Fruit fly (Drosophila melanogaster) whole organism, embryonic: ENCODE results near the gene BomBc3.

Experiments used
- Ada2b ChIP-seq: fragments of 200-800 bp; sonication (Bioruptor generic); IDR thresholded peaks from 2 replicates; pipeline ENCODE4 v1.3.6; 2022; ENCODE audit warnings: missing biosample characterization, missing genetic modification characterization
- Bteb2 ChIP-seq: fragments of 200-800 bp; sonication (Bioruptor generic); optimal IDR thresholded peaks from 2 replicates; lab custom pipeline; 2016; ENCODE audit warnings: missing biosample characterization, missing genetic modification characterization
- CG10209 ChIP-seq: fragments of 200-800 bp; sonication (Bioruptor generic); optimal IDR thresholded peaks from 3 replicates; lab custom pipeline; 2017; ENCODE audit warnings: missing biosample characterization, mild to moderate bottlenecking, missing genetic modification characterization, missing genetic modification reagents
- CG14710 ChIP-seq: fragments of 200-800 bp; sonication (Bioruptor generic); optimal IDR thresholded peaks from 3 replicates; lab custom pipeline; 2019; ENCODE audit warnings: missing biosample characterization, mild to moderate bottlenecking, missing genetic modification characterization, moderate library complexity
- CG15514 ChIP-seq: fragments of 200-800 bp; sonication (Bioruptor generic); optimal IDR thresholded peaks from 3 replicates; lab custom pipeline; 2017; ENCODE audit warnings: missing biosample characterization, missing genetic modification characterization, mild to moderate bottlenecking, moderate library complexity, missing genetic modification reagents
- CG16779 ChIP-seq: fragments of 200-800 bp; sonication (Bioruptor generic); IDR thresholded peaks from 2 replicates; pipeline ENCODE4 v1.3.6; 2022; ENCODE audit warnings: missing biosample characterization, missing genetic modification characterization
- CG17186 ChIP-seq: fragments of 200-800 bp; sonication (Bioruptor generic); optimal IDR thresholded peaks from 3 replicates; lab custom pipeline; 2017; ENCODE audit warnings: missing biosample characterization, missing genetic modification reagents, missing genetic modification characterization
- CG18599 ChIP-seq: fragments of 200-800 bp; sonication (Bioruptor generic); optimal IDR thresholded peaks from 3 replicates; lab custom pipeline; 2017; ENCODE audit warnings: missing biosample characterization, missing genetic modification characterization, mild to moderate bottlenecking, moderate library complexity, missing genetic modification reagents
- CG18764 ChIP-seq: fragments of 200-800 bp; sonication (Bioruptor generic); optimal IDR thresholded peaks from 3 replicates; lab custom pipeline; 2016; ENCODE audit warnings: missing biosample characterization, missing genetic modification characterization
- CG2129 ChIP-seq: fragments of 200-800 bp; sonication (Bioruptor generic); IDR thresholded peaks from 2 replicates; pipeline ENCODE4 v1.3.6; 2022; ENCODE audit warnings: missing biosample characterization, missing genetic modification characterization; ENCODE audit not compliant: partially characterized antibody
- CG2199 ChIP-seq: fragments of 200-800 bp; sonication (Bioruptor generic); IDR thresholded peaks from 3 replicates; pipeline ENCODE4 v1.3.6; 2022; ENCODE audit warnings: missing biosample characterization, missing genetic modification characterization
- CG30020 ChIP-seq: fragments of 200-800 bp; optimal IDR thresholded peaks from 2 replicates; lab custom pipeline; 2019; ENCODE audit warnings: missing biosample characterization, mild to moderate bottlenecking, missing genetic modification characterization, moderate library complexity
- CG3163 ChIP-seq: fragments of 200-800 bp; sonication (Bioruptor generic); optimal IDR thresholded peaks from 3 replicates; lab custom pipeline; 2016; ENCODE audit warnings: missing biosample characterization, missing genetic modification characterization
- CG3281 ChIP-seq: fragments of 200-800 bp; sonication (Bioruptor generic); optimal IDR thresholded peaks from 3 replicates; lab custom pipeline; 2017; ENCODE audit warnings: missing biosample characterization, mild to moderate bottlenecking, missing genetic modification characterization
- CG33557 ChIP-seq: fragments of 200-800 bp; sonication (Bioruptor generic); optimal IDR thresholded peaks from 2 replicates; lab custom pipeline; 2019; ENCODE audit warnings: missing biosample characterization, mild to moderate bottlenecking, missing genetic modification characterization, moderate library complexity
- CG6683 ChIP-seq: fragments of 200-800 bp; sonication (Bioruptor generic); optimal IDR thresholded peaks from 2 replicates; lab custom pipeline; 2017; ENCODE audit warnings: missing biosample characterization, mild to moderate bottlenecking, missing genetic modification characterization, missing genetic modification reagents
- CG6765 ChIP-seq: fragments of 200-800 bp; sonication (Bioruptor generic); optimal IDR thresholded peaks from 3 replicates; lab custom pipeline; 2017; ENCODE audit warnings: missing biosample characterization, mild to moderate bottlenecking, missing genetic modification characterization
- CG6791 ChIP-seq: fragments of 200-800 bp; sonication (Bioruptor generic); IDR thresholded peaks from 3 replicates; pipeline ENCODE4 v1.3.6; 2022; ENCODE audit warnings: missing biosample characterization, missing genetic modification characterization; ENCODE audit not compliant: partially characterized antibody
- CG7786 ChIP-seq: fragments of 200-800 bp; sonication (Bioruptor generic); optimal IDR thresholded peaks from 2 replicates; lab custom pipeline; 2016; ENCODE audit warnings: missing biosample characterization, missing genetic modification characterization
- CG7928 ChIP-seq: fragments of 200-800 bp; sonication (Bioruptor generic); optimal IDR thresholded peaks from 2 replicates; lab custom pipeline; 2017; ENCODE audit warnings: missing biosample characterization, mild to moderate bottlenecking, missing genetic modification characterization
- ERR ChIP-seq: fragments of 200-800 bp; sonication (Bioruptor generic); optimal IDR thresholded peaks from 2 replicates; lab custom pipeline; 2016; ENCODE audit warnings: missing biosample characterization, missing genetic modification characterization
- Fer1 ChIP-seq: fragments of 200-800 bp; sonication (Bioruptor generic); optimal IDR thresholded peaks from 2 replicates; lab custom pipeline; 2017; ENCODE audit warnings: missing biosample characterization, mild to moderate bottlenecking, missing genetic modification characterization
- GATAe ChIP-seq: fragments of 200-800 bp; sonication (Bioruptor generic); conservative IDR thresholded peaks from 2 replicates; pipeline ENCODE4 v1.3.6; 2022; ENCODE audit warnings: missing biosample characterization, missing genetic modification characterization
- Hmr ChIP-seq: fragments of 200-800 bp; sonication (Bioruptor generic); optimal IDR thresholded peaks from 3 replicates; lab custom pipeline; 2017; ENCODE audit warnings: mild to moderate bottlenecking, missing biosample characterization, missing genetic modification reagents, missing genetic modification characterization
- Max ChIP-seq: fragments of 200-800 bp; sonication (Bioruptor generic); optimal IDR thresholded peaks from 2 replicates; lab custom pipeline; 2016; ENCODE audit warnings: missing biosample characterization, mild to moderate bottlenecking, missing genetic modification characterization
- Myb ChIP-seq: fragments of 200-800 bp; sonication (Bioruptor generic); optimal IDR thresholded peaks from 2 replicates; lab custom pipeline; 2016; ENCODE audit warnings: missing biosample characterization, missing genetic modification characterization
- PHDP ChIP-seq: fragments of 200-800 bp; sonication (Bioruptor generic); optimal IDR thresholded peaks from 3 replicates; lab custom pipeline; 2018; ENCODE audit warnings: missing biosample characterization, mild to moderate bottlenecking, missing genetic modification characterization, moderate library complexity
- Rfx ChIP-seq: fragments of 200-800 bp; sonication (Bioruptor generic); IDR thresholded peaks from 2 replicates; pipeline ENCODE4 v1.3.6; 2022; ENCODE audit warnings: missing biosample characterization, missing genetic modification characterization
- Six4 ChIP-seq: fragments of 200-800 bp; sonication (Bioruptor generic); optimal IDR thresholded peaks from 2 replicates; lab custom pipeline; 2016; ENCODE audit warnings: missing biosample characterization, missing genetic modification characterization
- Sox102F ChIP-seq: fragments of 200-800 bp; sonication (Bioruptor generic); optimal IDR thresholded peaks from 2 replicates; lab custom pipeline; 2018; ENCODE audit warnings: missing biosample characterization, mild to moderate bottlenecking, missing genetic modification characterization, moderate library complexity
- abd-A ChIP-seq: fragments of 200-800 bp; sonication (Bioruptor generic); optimal IDR thresholded peaks from 3 replicates; lab custom pipeline; 2019; ENCODE audit warnings: missing biosample characterization, mild to moderate bottlenecking, missing genetic modification characterization, moderate library complexity
- caup ChIP-seq: fragments of 200-800 bp; sonication (Bioruptor generic); optimal IDR thresholded peaks from 3 replicates; lab custom pipeline; 2017; ENCODE audit warnings: missing biosample characterization, mild to moderate bottlenecking, missing genetic modification characterization, moderate library complexity; ENCODE audit not compliant: severe bottlenecking
- chm ChIP-seq: fragments of 200-800 bp; sonication (Bioruptor generic); IDR thresholded peaks from 2 replicates; pipeline ENCODE4 v1.3.6; 2022; ENCODE audit warnings: missing biosample characterization, missing genetic modification characterization
- da ChIP-seq: fragments of 200-800 bp; sonication (Bioruptor generic); optimal IDR thresholded peaks from 2 replicates; lab custom pipeline; 2016; ENCODE audit warnings: missing biosample characterization, missing genetic modification characterization
- danr ChIP-seq: fragments of 200-800 bp; sonication (Bioruptor generic); IDR thresholded peaks from 2 replicates; pipeline ENCODE4 v1.3.6; 2022; ENCODE audit warnings: missing biosample characterization, missing genetic modification characterization
- dysf ChIP-seq: fragments of 200-800 bp; sonication (Bioruptor generic); IDR thresholded peaks from 3 replicates; pipeline ENCODE4 v1.3.6; 2022; ENCODE audit warnings: missing biosample characterization, missing genetic modification characterization
- ems ChIP-seq: fragments of 200-800 bp; sonication (Bioruptor generic); optimal IDR thresholded peaks from 3 replicates; lab custom pipeline; 2016; ENCODE audit warnings: missing biosample characterization, missing genetic modification characterization
- fd96Cb ChIP-seq: fragments of 200-800 bp; sonication (Bioruptor generic); optimal IDR thresholded peaks from 2 replicates; lab custom pipeline; 2018; ENCODE audit warnings: missing biosample characterization, mild to moderate bottlenecking, missing genetic modification characterization, moderate library complexity
- fu2 ChIP-seq: fragments of 200-800 bp; sonication (Bioruptor generic); optimal IDR thresholded peaks from 2 replicates; lab custom pipeline; 2016; ENCODE audit warnings: missing biosample characterization, missing genetic modification characterization
- h ChIP-seq: fragments of >200 bp; optimal IDR thresholded peaks from 2 replicates; lab custom pipeline; 2017
- lab ChIP-seq: fragments of 200-800 bp; sonication (Bioruptor generic); optimal IDR thresholded peaks from 3 replicates; lab custom pipeline; 2017; ENCODE audit warnings: missing biosample characterization, missing genetic modification characterization, mild to moderate bottlenecking, moderate library complexity, missing genetic modification reagents
- nerfin-2 ChIP-seq: fragments of 200-800 bp; sonication (Bioruptor generic); IDR thresholded peaks from 2 replicates; pipeline ENCODE4 v1.3.6; 2022; ENCODE audit warnings: missing biosample characterization, missing genetic modification characterization; ENCODE audit not compliant: partially characterized antibody
- otp ChIP-seq: fragments of 200-800 bp; sonication (Bioruptor generic); IDR thresholded peaks from 3 replicates; pipeline ENCODE4, ENCODE4 v1.3.6; 2022; ENCODE audit warnings: missing biosample characterization, missing genetic modification characterization
- pfk ChIP-seq: fragments of 200-800 bp; sonication (Bioruptor generic); optimal IDR thresholded peaks from 2 replicates; lab custom pipeline; 2018; ENCODE audit warnings: missing biosample characterization, mild to moderate bottlenecking, missing genetic modification characterization, moderate library complexity
- repo ChIP-seq: fragments of 200-800 bp; sonication (Bioruptor generic); optimal IDR thresholded peaks from 2 replicates; lab custom pipeline; 2016; ENCODE audit warnings: missing biosample characterization, missing genetic modification characterization
- salm ChIP-seq: fragments of 200-800 bp; sonication (Bioruptor generic); optimal IDR thresholded peaks from 2 replicates; lab custom pipeline; 2018; ENCODE audit warnings: missing biosample characterization, mild to moderate bottlenecking, missing genetic modification characterization
- sc ChIP-seq, 3 experiments: fragments of >200 bp in 2 of 3; fragments of 200-800 bp in 1 of 3; sonication (Bioruptor generic) in 1 of 3; optimal IDR thresholded peaks; 2 replicates in 2 of 3; 3 replicates in 1 of 3; lab custom pipeline; 2017; ENCODE audit warnings: mild to moderate bottlenecking in 1 of 3, missing biosample characterization in 1 of 3, missing genetic modification characterization in 1 of 3, missing genetic modification reagents in 1 of 3
- sens ChIP-seq: fragments of 200-800 bp; sonication (Bioruptor generic); peaks from one replicate; lab custom pipeline; 2016; ENCODE audit warnings: missing biosample characterization, missing genetic modification characterization
- sna ChIP-seq: fragments of 200-800 bp; sonication (Bioruptor generic); IDR thresholded peaks from 2 replicates; pipeline ENCODE4 v1.3.6; 2022; ENCODE audit warnings: missing biosample characterization, missing genetic modification characterization; ENCODE audit not compliant: partially characterized antibody
- so ChIP-seq: fragments of 200-800 bp; sonication (Bioruptor generic); IDR thresholded peaks from 3 replicates; pipeline ENCODE4 v1.3.6; 2022; ENCODE audit warnings: missing biosample characterization, missing genetic modification characterization
- stwl ChIP-seq: fragments of 200-800 bp; sonication (Bioruptor generic); optimal IDR thresholded peaks from 3 replicates; lab custom pipeline; 2018; ENCODE audit warnings: missing biosample characterization, mild to moderate bottlenecking, missing genetic modification characterization, moderate library complexity

BomBc3 gene

DNA sequence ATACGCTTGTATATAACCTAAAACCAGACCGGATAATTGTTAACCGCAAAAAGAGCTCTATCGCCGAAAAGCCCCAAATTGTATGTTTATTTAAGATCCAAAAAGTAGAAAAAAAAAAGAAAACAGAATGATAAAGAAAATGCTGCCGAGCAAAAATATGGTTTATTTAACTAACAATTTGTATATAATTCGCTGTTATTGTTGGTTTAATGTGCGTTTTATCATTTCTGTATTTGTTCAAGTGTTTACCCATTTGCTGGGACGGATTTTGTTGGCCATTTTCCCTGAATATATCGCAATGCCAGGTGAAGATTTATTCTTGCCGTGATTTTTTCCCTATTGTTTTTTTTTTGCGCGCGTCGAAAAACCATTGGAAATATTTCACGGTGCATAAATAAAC is 29.8 kb upstream of the BomBc3 start (continued):
- no peak for TF ChIP-seq Rfx (GFP tag; lab: Robert Waterston, UW)
- TF ChIP-seq CG7786 (GFP tag; lab: Kevin White, UChicago), result no peak
- TF ChIP-seq pfk (GFP tag; lab: Kevin White, UChicago), result no peak
- no peak for TF ChIP-seq CG14710
- TF ChIP-seq CG3163, result no peak
- TF ChIP-seq CG6765, result no peak
- TF ChIP-seq CG6791, result no peak
- no peak for TF ChIP-seq ERR (GFP tag; lab: Kevin White, UChicago)
- no peak for TF ChIP-seq CG17186 (GFP tag; lab: Kevin White, UChicago)
- TF ChIP-seq CG6683, result no peak
- TF ChIP-seq caup (GFP tag; lab: Kevin White, UChicago), result peak; percentile 68
- no peak for TF ChIP-seq stwl
- TF ChIP-seq CG33557, result no peak
- TF ChIP-seq Sox102F (GFP tag; lab: Kevin White, UChicago), result no peak
- no peak for TF ChIP-seq fu2
- peak; percentile 25 for TF ChIP-seq Hmr (GFP tag; lab: Kevin White, UChicago)
- TF ChIP-seq GATAe (GFP tag; lab: Robert Waterston, UW), result no peak
- no peak for TF ChIP-seq CG2199
- TF ChIP-seq danr, result no peak
- no peak for TF ChIP-seq da (GFP tag; lab: Kevin White, UChicago)
- no peak for TF ChIP-seq h (lab: Kevin White, UChicago)
- peak; percentile 21 for TF ChIP-seq PHDP (tag; lab: Kevin White, UChicago)
- no peak for TF ChIP-seq CG30020 (tag; lab: Kevin White, UChicago)
- TF ChIP-seq Bteb2 (GFP tag; lab: Kevin White, UChicago), result no peak
- TF ChIP-seq chm (GFP tag; lab: Robert Waterston, UW), result no peak
- no peak for TF ChIP-seq dysf (GFP tag; lab: Robert Waterston, UW)
- no peak for TF ChIP-seq CG7928
- no peak for TF ChIP-seq Ada2b (GFP tag; lab: Robert Waterston, UW)
- TF ChIP-seq CG16779 (GFP tag; lab: Robert Waterston, UW), result no peak
- peak; percentile 24 for TF ChIP-seq CG18599 (GFP tag; lab: Kevin White, UChicago)
- TF ChIP-seq abd-A (tag; lab: Kevin White, UChicago), result no peak
- no peak for TF ChIP-seq Max (GFP tag; lab: Kevin White, UChicago)
- no peak for TF ChIP-seq salm (tag; lab: Kevin White, UChicago)
- TF ChIP-seq CG3281 (GFP tag; lab: Kevin White, UChicago), result peak; percentile 56
- TF ChIP-seq fd96Cb, result no peak
- TF ChIP-seq nerfin-2, result no peak
- TF ChIP-seq CG2129 (GFP tag; lab: Robert Waterston, UW), result no peak
- no peak for TF ChIP-seq CG18764 (GFP tag; lab: Kevin White, UChicago)
- TF ChIP-seq so, result no peak
- TF ChIP-seq lab (GFP tag; lab: Kevin White, UChicago), result peak; percentile 42
- no peak for TF ChIP-seq ems
- TF ChIP-seq Fer1 (GFP tag; lab: Kevin White, UChicago), result peak; percentile 39
- no peak for TF ChIP-seq Six4 (GFP tag; lab: Kevin White, UChicago)
- TF ChIP-seq otp (GFP tag; lab: Robert Waterston, UW), result no peak
- TF ChIP-seq repo (GFP tag; lab: Kevin White, UChicago), result no peak
- no peak for TF ChIP-seq Myb (GFP tag; lab: Kevin White, UChicago)
- TF ChIP-seq sc (optimal IDR thresholded peaks at IDR 0.05; lab: Kevin White, UChicago), result no peak
- TF ChIP-seq sc (GFP tag; optimal IDR thresholded peaks at IDR 0.05; lab: Kevin White, UChicago), result no peak
- TF ChIP-seq CG10209 (GFP tag; lab: Kevin White, UChicago), result no peak
- peak; percentile 1 for TF ChIP-seq CG15514
- no peak for TF ChIP-seq sens (GFP tag; lab: Kevin White, UChicago)
- no peak for TF ChIP-seq sna (GFP tag; lab: Robert Waterston, UW)
